Worm (Caenorhabditis elegans) whole organism, early embryonic: ENCODE results near the gene sel-10.

ENCODE experiments used
- B0310.2 ChIP-seq: sonication (generic microtip); optimal IDR thresholded peaks from 2 replicates; lab custom pipeline; 2016; ENCODE audit warnings: mild to moderate bottlenecking, missing genetic modification characterization, missing compliant biosample characterization
- F13C5.2 ChIP-seq: sonication (generic microtip); optimal IDR thresholded peaks from 2 replicates; lab custom pipeline; 2017; ENCODE audit warnings: mild to moderate bottlenecking, missing genetic modification characterization, inconsistent platforms, missing compliant biosample characterization
- aly-1 ChIP-seq: sonication (generic microtip); optimal IDR thresholded peaks from 2 replicates; lab custom pipeline; 2016; ENCODE audit warnings: missing genetic modification characterization, missing compliant biosample characterization
- ama-1 ChIP-seq: fragments of 150-350 bp; optimal IDR thresholded peaks from 2 replicates; lab custom pipeline; 2014
- ceh-13 ChIP-seq: fragments of 200-800 bp; sonication (Bioruptor generic); optimal IDR thresholded peaks from 2 replicates; lab custom pipeline; 2018; ENCODE audit warnings: mild to moderate bottlenecking, missing genetic modification characterization, missing compliant biosample characterization
- ceh-36 ChIP-seq: sonication (generic microtip); optimal IDR thresholded peaks from 2 replicates; lab custom pipeline; 2016; ENCODE audit warnings: missing genetic modification characterization, inconsistent platforms, missing compliant biosample characterization
- ets-7 ChIP-seq: sonication (generic microtip); optimal IDR thresholded peaks from 2 replicates; lab custom pipeline; 2016; ENCODE audit warnings: missing genotype, missing genetic modification characterization, missing compliant biosample characterization
- flt-1 ChIP-seq: fragments of 200-800 bp; sonication (Bioruptor generic); IDR thresholded peaks from 2 replicates; pipeline ENCODE4 v1.3.6; 2022; ENCODE audit warnings: missing genetic modification characterization, missing compliant biosample characterization
- hmbx-1 ChIP-seq: sonication (generic microtip); optimal IDR thresholded peaks from 2 replicates; lab custom pipeline; 2016; ENCODE audit warnings: mild to moderate bottlenecking, missing genetic modification characterization, missing compliant biosample characterization
- hmg-4 ChIP-seq: fragments of 200-800 bp; sonication (Bioruptor generic); optimal IDR thresholded peaks from 2 replicates; lab custom pipeline; 2018; ENCODE audit warnings: mild to moderate bottlenecking, missing genetic modification characterization, missing compliant biosample characterization
- hnd-1 ChIP-seq: sonication (generic microtip); optimal IDR thresholded peaks from 2 replicates; lab custom pipeline; 2016; ENCODE audit warnings: missing genetic modification characterization, missing compliant biosample characterization
- pes-1 ChIP-seq: fragments of 200-800 bp; sonication (Bioruptor generic); IDR thresholded peaks from 2 replicates; pipeline ENCODE4 v1.3.6; 2022; ENCODE audit warnings: missing genetic modification reagents, missing genetic modification characterization, missing compliant biosample characterization
- scrt-1 ChIP-seq: fragments of 200-800 bp; sonication (Bioruptor generic); IDR thresholded peaks from 2 replicates; pipeline ENCODE4 v1.3.6; 2022; ENCODE audit warnings: missing genetic modification characterization, missing compliant biosample characterization
- sea-1 ChIP-seq: fragments of 200-800 bp; sonication (Bioruptor generic); conservative IDR thresholded peaks from 2 replicates; pipeline ENCODE4 v1.3.6; 2022; ENCODE audit warnings: missing genetic modification characterization, missing compliant biosample characterization
- tbx-11 ChIP-seq: fragments of 200-800 bp; sonication (Bioruptor generic); IDR thresholded peaks from 2 replicates; pipeline ENCODE4 v1.3.6; 2022; ENCODE audit warnings: missing genetic modification characterization, missing compliant biosample characterization
- tbx-37 ChIP-seq: fragments of 200-800 bp; sonication (Bioruptor generic); conservative IDR thresholded peaks from 2 replicates; pipeline ENCODE4 v1.3.6; 2022; ENCODE audit warnings: missing genetic modification reagents, missing genetic modification characterization, missing compliant biosample characterization
- tra-4 ChIP-seq: sonication (generic microtip); optimal IDR thresholded peaks from 2 replicates; lab custom pipeline; 2017; ENCODE audit warnings: missing genetic modification characterization, missing compliant biosample characterization

The sel-10 gene

DNA sequence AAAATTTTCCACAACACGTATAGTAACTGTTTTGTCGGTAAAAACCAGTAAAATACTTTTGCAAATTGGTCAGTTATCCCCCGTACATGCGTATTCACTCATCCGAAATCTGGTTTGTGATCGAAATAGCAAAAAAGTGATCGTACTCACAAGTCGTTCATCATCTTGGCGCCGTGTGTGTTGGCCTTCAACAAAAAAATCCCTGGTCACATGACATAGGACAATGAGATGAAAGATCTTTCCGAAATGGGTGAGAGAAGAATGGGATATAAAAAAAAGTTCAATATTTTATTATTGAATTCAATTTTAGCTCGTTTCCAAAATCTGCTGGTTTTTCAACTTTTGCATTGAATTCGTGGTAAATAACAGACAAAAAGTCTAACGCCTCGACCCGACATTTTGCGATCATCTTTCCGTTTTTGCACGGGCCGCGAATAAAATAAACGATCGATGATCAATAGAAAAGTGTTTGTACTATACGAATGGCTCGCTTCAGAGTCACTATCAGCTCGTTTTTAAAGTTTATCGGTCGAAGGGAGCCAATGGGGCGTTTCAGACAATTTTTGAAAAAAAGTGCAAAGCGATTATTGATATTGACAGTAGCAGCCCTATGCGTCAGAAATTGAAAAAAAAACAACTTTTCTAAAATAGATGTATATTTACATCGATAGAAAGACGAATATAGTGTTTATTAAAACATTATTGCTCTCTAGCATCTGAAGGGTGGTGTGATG is 31.0 kb upstream of the sel-10 start:
- TF ChIP-seq hmg-4 (GFP tag; lab: Kevin White, UChicago) (no peak), tbx-11 (GFP tag; lab: Robert Waterston, UW) (no peak), ama-1 (lab: Kevin White, UChicago) (no peak), B0310.2 (tag; lab: Kevin White, UChicago) (no peak), flt-1 (no peak), tbx-37 (GFP tag; lab: Robert Waterston, UW) (no peak), aly-1 (tag; lab: Kevin White, UChicago) (no peak), scrt-1 (GFP tag; lab: Robert Waterston, UW) (no peak), sea-1 (no peak), ets-7 (no peak), ceh-13 (GFP tag; lab: Kevin White, UChicago) (no peak), pes-1 (GFP tag; lab: Robert Waterston, UW) (no peak), tra-4 (no peak), hmbx-1 (tag; lab: Kevin White, UChicago) (no peak), hnd-1 (tag; lab: Kevin White, UChicago) (no peak), F13C5.2 (tag; lab: Kevin White, UChicago) (no peak), ceh-36 (tag; lab: Kevin White, UChicago) (no peak)

DNA sequence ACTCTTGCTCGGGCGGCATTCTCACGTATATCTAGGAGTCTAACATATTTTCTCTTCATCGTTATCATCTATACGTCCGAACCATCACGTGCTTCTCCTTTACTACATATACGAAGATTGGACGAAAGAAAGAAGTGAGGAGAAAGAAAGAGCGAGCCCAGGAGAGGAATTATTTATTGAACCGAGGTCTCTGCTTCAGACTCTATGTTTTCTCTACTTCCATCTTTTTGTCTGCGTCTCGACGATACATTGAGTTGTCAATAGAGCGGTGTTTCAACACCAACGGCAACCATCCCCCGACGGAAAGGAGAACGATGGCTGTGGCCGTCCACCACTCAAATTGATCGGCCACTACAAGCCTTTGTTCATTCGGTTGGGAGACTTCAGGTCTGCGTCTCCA is 29.8 kb upstream of the sel-10 start:
- TF ChIP-seq tra-4 (peak; percentile 9), ets-7 (peak; percentile 27), pes-1 (GFP tag; lab: Robert Waterston, UW) (no peak), hmg-4 (GFP tag; lab: Kevin White, UChicago) (peak; percentile 79), tbx-37 (GFP tag; lab: Robert Waterston, UW) (peak; percentile 2; the same call in 1 of the 2 replicates), aly-1 (tag; lab: Kevin White, UChicago) (no peak)

DNA sequence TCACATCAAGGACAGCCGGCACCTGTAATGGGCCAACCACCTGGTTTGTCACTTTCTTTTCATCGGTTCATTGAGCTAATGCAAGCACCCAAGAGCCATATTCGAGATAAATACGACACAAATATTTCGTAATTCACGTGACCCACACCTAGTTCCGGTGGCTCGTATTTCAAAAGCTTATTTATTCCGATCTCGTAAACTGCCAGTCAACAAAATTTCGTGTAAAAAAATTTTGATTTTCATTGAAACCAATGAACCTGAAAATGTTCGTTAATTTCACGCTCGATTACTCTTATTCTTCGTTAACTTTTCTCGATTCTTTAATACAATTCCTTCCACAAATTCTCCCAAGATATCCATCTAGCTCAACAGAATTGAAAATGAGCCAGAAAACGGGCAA is 29.0 kb upstream of the sel-10 start:
- TF ChIP-seq tra-4 (no peak), hmbx-1 (tag; lab: Kevin White, UChicago) (no peak), ets-7 (no peak), tbx-37 (GFP tag; lab: Robert Waterston, UW) (no peak), scrt-1 (GFP tag; lab: Robert Waterston, UW) (no peak)

DNA sequence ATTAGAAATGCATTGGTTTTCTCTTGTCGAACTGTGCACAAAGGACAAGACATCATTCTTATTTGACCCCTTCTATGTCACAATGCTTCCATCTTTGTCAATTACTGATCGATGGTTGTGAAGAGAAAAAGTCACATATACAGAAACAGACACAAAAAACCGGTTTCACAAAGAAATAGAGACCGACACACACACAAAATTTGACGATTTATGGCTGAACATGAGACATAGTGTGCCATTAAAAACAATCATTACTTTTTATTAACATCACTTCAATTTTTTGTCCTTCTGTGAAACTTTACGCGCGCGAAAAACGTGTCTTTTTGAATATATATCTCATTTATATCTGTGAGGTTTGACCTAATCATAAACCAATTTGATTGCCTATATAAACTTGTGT is 28.6 kb upstream of the sel-10 start:
- TF ChIP-seq hnd-1 (tag; lab: Kevin White, UChicago) (no peak), aly-1 (tag; lab: Kevin White, UChicago) (no peak)

DNA sequence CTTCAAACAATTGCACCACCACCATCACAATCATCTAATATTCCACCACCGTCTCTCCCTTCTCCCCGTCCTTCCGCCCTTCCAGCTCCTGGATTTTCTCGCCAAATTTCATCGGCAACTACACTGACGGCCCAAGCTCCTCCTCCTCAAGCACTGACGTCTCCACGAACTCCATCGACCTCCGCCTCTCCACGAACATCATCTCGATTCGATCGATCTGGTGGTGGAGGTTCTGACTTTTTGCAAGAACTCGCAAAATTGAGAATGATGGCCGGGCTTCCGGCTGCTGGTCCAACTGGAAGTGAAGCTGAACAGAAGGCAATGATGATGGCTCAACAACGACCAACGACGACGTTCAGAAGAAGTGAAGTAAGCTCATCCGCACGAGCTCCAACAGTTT is 25.1 kb upstream of the sel-10 start:
- no peak for TF ChIP-seq hmbx-1 (tag; lab: Kevin White, UChicago)
- no peak for TF ChIP-seq ama-1 (lab: Kevin White, UChicago)
- no peak for TF ChIP-seq tbx-37 (GFP tag; lab: Robert Waterston, UW)
- TF ChIP-seq sea-1 = no peak
- no peak for TF ChIP-seq pes-1 (GFP tag; lab: Robert Waterston, UW)
- no peak for TF ChIP-seq ceh-13 (GFP tag; lab: Kevin White, UChicago)
- TF ChIP-seq aly-1 (tag; lab: Kevin White, UChicago) = no peak
- TF ChIP-seq B0310.2 (tag; lab: Kevin White, UChicago) = no peak
- TF ChIP-seq tbx-11 (GFP tag; lab: Robert Waterston, UW) = no peak
- TF ChIP-seq F13C5.2 (tag; lab: Kevin White, UChicago) = no peak
- no peak for TF ChIP-seq hnd-1 (tag; lab: Kevin White, UChicago)
- no peak for TF ChIP-seq ets-7
- no peak for TF ChIP-seq tra-4

DNA sequence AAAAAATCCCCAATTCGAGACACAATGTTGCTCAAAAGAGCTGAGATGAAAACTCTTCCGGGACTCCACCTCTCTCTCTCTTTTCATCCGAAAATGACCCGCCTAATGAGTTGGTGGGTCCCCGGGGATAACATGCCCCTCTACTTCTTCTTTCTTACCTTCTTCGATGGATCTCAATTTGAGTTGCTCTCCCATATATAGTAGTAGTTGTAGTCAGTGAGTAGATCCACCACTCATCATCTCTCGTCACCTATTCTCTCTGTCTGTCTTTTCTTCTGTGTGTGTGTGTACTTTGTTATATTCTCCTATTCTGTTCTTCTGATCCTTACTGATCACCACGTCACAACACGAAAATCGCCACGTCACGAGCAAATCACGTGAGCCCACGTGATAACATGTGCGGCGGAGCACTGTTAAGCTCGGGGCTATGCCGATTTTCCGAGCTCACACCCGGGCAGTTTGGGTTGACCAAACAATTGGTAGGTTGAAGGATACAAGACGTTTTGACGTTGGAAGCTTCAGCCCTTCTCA is 22.9 kb upstream of the sel-10 start, which contains the start of gene twk-32:
twk-32 (plus strand) TSS at position 396 of the 531 bp plus-strand sequence.
- TF ChIP-seq F13C5.2 (tag; lab: Kevin White, UChicago) (no peak), ceh-36 (tag; lab: Kevin White, UChicago) (no peak), aly-1 (tag; lab: Kevin White, UChicago) (no peak), ama-1 (lab: Kevin White, UChicago) (no peak), ets-7 (no peak), scrt-1 (GFP tag; lab: Robert Waterston, UW) (no peak), B0310.2 (tag; lab: Kevin White, UChicago) (no peak)

DNA sequence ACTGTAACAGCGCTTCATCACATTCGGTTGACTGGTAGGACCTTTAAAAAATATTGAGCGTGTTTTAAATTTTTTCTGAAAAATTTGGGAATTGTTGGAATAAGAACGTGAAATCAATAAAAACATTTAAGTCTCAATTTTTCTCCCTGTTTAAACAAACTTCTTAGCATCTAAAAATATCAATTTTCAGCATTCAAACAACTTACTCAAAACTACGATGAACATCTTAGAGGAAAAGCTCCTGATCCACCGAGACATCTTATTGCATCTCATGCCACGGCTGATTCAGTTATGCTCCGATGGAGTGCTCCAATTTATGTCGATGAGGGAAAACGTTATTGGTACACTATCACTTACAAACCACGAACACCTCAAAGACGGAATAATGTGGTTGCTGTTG is 20.0 kb upstream of the sel-10 start:
- TF ChIP-seq B0310.2 (tag; lab: Kevin White, UChicago) (no peak), ama-1 (lab: Kevin White, UChicago) (no peak), sea-1 (no peak), ceh-13 (GFP tag; lab: Kevin White, UChicago) (no peak), ceh-36 (tag; lab: Kevin White, UChicago) (no peak), pes-1 (GFP tag; lab: Robert Waterston, UW) (no peak), aly-1 (tag; lab: Kevin White, UChicago) (no peak), ets-7 (no peak), scrt-1 (GFP tag; lab: Robert Waterston, UW) (no peak), hmg-4 (GFP tag; lab: Kevin White, UChicago) (no peak)

DNA sequence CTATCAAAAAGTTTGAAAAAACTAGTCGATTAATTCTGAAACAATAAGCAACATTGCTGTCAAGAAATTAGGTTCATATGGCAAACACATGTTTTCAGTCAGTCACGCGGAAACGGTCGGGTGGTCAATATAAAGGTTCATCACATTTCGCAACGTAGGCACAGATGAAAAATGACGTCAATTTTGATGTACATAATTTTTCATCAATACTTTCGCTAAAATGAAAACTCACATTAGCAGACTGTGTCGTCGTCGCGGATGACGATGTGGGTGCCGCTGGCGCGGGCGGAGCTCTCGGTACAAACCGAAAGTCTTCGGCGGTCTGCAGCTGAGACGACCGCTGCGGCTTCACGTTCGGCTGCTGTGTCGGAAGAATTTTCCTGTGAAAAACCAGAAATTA is 15.3 kb upstream of the sel-10 start, which contains the start of gene swan-2:
swan-2 (minus strand) TSS at position 380 of the 400 bp plus-strand sequence.
- TF ChIP-seq tbx-37 (GFP tag; lab: Robert Waterston, UW) (no peak), tra-4 (no peak), aly-1 (tag; lab: Kevin White, UChicago) (no peak), B0310.2 (tag; lab: Kevin White, UChicago) (no peak), pes-1 (GFP tag; lab: Robert Waterston, UW) (no peak), ceh-36 (tag; lab: Kevin White, UChicago) (no peak), tbx-11 (GFP tag; lab: Robert Waterston, UW) (no peak), sea-1 (0 out of 2 replicates have a peak, but pooled peaks have one; percentile 40), scrt-1 (GFP tag; lab: Robert Waterston, UW) (no peak), ceh-13 (GFP tag; lab: Kevin White, UChicago) (no peak), hmg-4 (GFP tag; lab: Kevin White, UChicago) (no peak), ama-1 (lab: Kevin White, UChicago) (peak; percentile 22), flt-1 (no peak)
